Fruit fly (Drosophila melanogaster): ENCODE results near the gene CG33116.

Gene CG33116

dm6 chr2L:19582185-19582584, 48.9 kb downstream of the CG33116 start, which contains the start of gene Hakai (continued):
- TF ChIP-seq CG34376 (GFP tag; optimal IDR thresholded peaks at IDR 0.05) (peak; percentile 82), btn (GFP tag; optimal IDR thresholded peaks at IDR 0.05) (peak; percentile 59), CG18599 (GFP tag; optimal IDR thresholded peaks at IDR 0.05) (peak; percentile 58), CG2199 (GFP tag; IDR thresholded peaks at IDR 0.05) (0 out of 3 replicates have a peak, but pooled peaks have one; percentile 67), knrl (GFP tag; IDR thresholded peaks at IDR 0.05; ENCODE audit: partially characterized antibody) (peak; percentile 32; the same call in 1 of the 3 replicates), NC2α (GFP tag; optimal IDR thresholded peaks at IDR 0.05) (peak; percentile 52), CG8765 (GFP tag; IDR thresholded peaks at IDR 0.05) (no peak), Dp (GFP tag; optimal IDR thresholded peaks at IDR 0.05) (peak; percentile 73), Atf-2 (GFP tag; optimal IDR thresholded peaks at IDR 0.05) (no peak), CG15011 (GFP tag; optimal IDR thresholded peaks at IDR 0.05) (no peak), CG13624 (GFP tag; optimal IDR thresholded peaks at IDR 0.05) (peak; percentile 77), Chrac-16 (GFP tag; optimal IDR thresholded peaks at IDR 0.05) (peak; percentile 57), Aef1 (GFP tag; IDR thresholded peaks at IDR 0.05) (0 out of 3 replicates have a peak, but pooled peaks have one; percentile 45), Mrtf (GFP tag; IDR thresholded peaks at IDR 0.05) (no peak), Lhr (GFP tag; optimal IDR thresholded peaks at IDR 0.05) (peak; percentile 70), CG1024 (GFP tag; IDR thresholded peaks at IDR 0.05) (peak; percentile 12; the same call in 1 of the 2 replicates), PHDP (tag; optimal IDR thresholded peaks at IDR 0.05) (no peak), vvl (GFP tag; IDR thresholded peaks at IDR 0.05) (peak; percentile 68), CG15514 (GFP tag; optimal IDR thresholded peaks at IDR 0.05) (peak; percentile 97), chif (GFP tag; optimal IDR thresholded peaks at IDR 0.05) (peak; percentile 23 to 67), CG10543 (GFP tag; optimal IDR thresholded peaks at IDR 0.05) (peak; percentile 30), CG33213 (GFP tag; optimal IDR thresholded peaks at IDR 0.05) (peak; percentile 68), CG17829 (tag; optimal IDR thresholded peaks at IDR 0.05) (peak; percentile 63), Poxn (GFP tag; IDR thresholded peaks at IDR 0.05) (peak; percentile 36; the same call in 1 of the 2 replicates), zen2 (GFP tag; IDR thresholded peaks at IDR 0.05; ENCODE audit: partially characterized antibody) (no peak), croc (GFP tag; conservative IDR thresholded peaks at IDR 0.05) (peak; percentile 46; the same call in 2 of the 3 replicates), schlank (tag; optimal IDR thresholded peaks at IDR 0.05) (peak; percentile 12), Oaz (GFP tag; IDR thresholded peaks at IDR 0.05) (0 out of 2 replicates have a peak, but pooled peaks have one; percentile 9), CG6791 (GFP tag; IDR thresholded peaks at IDR 0.05; ENCODE audit: partially characterized antibody) (peak; percentile 64; the same call in 2 of the 3 replicates), lmd (GFP tag; IDR thresholded peaks at IDR 0.05) (peak; percentile 63), tgo (GFP tag; IDR thresholded peaks at IDR 0.05) (peak; percentile 25; the same call in 1 of the 3 replicates), her (GFP tag; optimal IDR thresholded peaks at IDR 0.05) (peak; percentile 58), gro (GFP tag; optimal IDR thresholded peaks at IDR 0.05) (peak; percentile 37), ems (GFP tag; optimal IDR thresholded peaks at IDR 0.05) (peak; percentile 75), CG32532 (GFP tag; IDR thresholded peaks at IDR 0.05) (peak; percentile 63), CG14667 (GFP tag; IDR thresholded peaks at IDR 0.05) (0 out of 2 replicates have a peak, but pooled peaks have one; percentile 26), zf30C (GFP tag; optimal IDR thresholded peaks at IDR 0.05) (no peak), CG11695 (GFP tag; IDR thresholded peaks at IDR 0.05) (no peak), Jarid2 (GFP tag; optimal IDR thresholded peaks at IDR 0.05) (no peak), CG2129 (GFP tag; IDR thresholded peaks at IDR 0.05; ENCODE audit: partially characterized antibody) (no peak), stc (GFP tag; IDR thresholded peaks at IDR 0.05) (no peak), gem (tag; optimal IDR thresholded peaks at IDR 0.05) (peak; percentile 36), ham (GFP tag; IDR thresholded peaks at IDR 0.05) (no peak), CG4617 (GFP tag; optimal IDR thresholded peaks at IDR 0.05; ENCODE audit: borderline replicate concordance) (peak; percentile 93), phol (tag; optimal IDR thresholded peaks at IDR 0.05) (peak; percentile 70), CG7372 (GFP tag; IDR thresholded peaks at IDR 0.05) (peak; percentile 46; the same call in 1 of the 2 replicates), Antp (GFP tag; optimal IDR thresholded peaks at IDR 0.05) (peak; percentile 82), Dad (GFP tag; optimal IDR thresholded peaks at IDR 0.05) (peak; percentile 64), bsh (GFP tag; optimal IDR thresholded peaks at IDR 0.05) (peak in 1 of 2 experiments; percentile 12), tin (GFP tag; optimal IDR thresholded peaks at IDR 0.05) (peak; percentile 70)
